Fruit fly (Drosophila melanogaster) Kc167 (cell line): Measurements from ENCODE around the gene Zmynd10.

Experiments
- Myc ChIP-seq: fragments of >200 bp; optimal IDR thresholded peaks from 2 replicates; lab custom pipeline; 2017; ENCODE audit warnings: missing external identifiers
- ttk ChIP-seq: sonication (Bioruptor generic); optimal IDR thresholded peaks from 2 replicates; lab custom pipeline; 2017; ENCODE audit warnings: missing external identifiers

DNA sequence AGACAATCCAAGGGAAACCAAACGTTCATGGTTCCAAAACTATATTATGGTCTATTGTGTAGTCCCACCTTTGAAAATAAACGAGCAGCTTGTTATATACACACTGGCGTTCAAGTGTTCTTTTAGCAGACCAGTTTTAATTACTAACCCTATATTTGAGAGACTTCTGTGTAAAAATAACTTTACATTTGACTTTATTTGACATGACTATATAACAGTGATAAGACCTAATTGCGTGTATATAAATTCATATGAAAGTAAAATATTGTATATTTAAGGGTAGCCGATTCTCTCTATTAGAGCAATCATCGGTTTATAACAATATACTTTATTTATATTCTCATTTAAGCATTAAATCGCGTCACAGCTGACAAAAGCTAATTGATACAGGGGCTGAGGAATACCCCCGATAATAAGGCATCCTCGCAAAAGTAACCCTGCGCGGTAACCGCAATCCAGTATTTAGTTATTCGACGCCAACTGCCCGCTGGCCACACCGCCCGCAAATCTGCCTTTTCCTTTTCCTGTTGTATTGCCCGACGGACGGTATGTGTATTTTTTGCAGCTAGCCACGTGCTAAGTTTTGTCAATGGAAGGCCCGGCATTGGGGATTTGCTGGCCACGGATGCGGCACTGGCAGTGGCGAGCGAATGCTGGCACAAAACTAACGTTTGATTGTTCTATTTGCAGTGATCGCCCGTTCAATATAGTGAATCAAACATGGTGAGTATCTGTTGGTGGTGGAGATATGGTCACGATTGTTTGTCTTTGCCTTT is 15.2 kb upstream of the Zmynd10 start, which contains the start of gene RpS4:
- TF ChIP-seq Myc (lab: Kevin White, UChicago) (no peak), ttk (no peak)
